Fruit fly (Drosophila melanogaster) whole organism, wandering third instar larva: ENCODE data around the gene CG1409.

Source experiments
- Abd-B ChIP-seq: fragments of >200 bp; optimal IDR thresholded peaks from 2 replicates; lab custom pipeline; 2017; ENCODE audit warnings: missing biosample characterization, missing genetic modification characterization
- CG32264 ChIP-seq: fragments of 200-800 bp; sonication (Bioruptor generic); optimal IDR thresholded peaks from 2 replicates; lab custom pipeline; 2016; ENCODE audit warnings: missing biosample characterization, missing genetic modification characterization
- CG9705 ChIP-seq: fragments of 200-800 bp; sonication (Bioruptor generic); optimal IDR thresholded peaks from 2 replicates; lab custom pipeline; 2018; ENCODE audit warnings: missing biosample characterization, mild to moderate bottlenecking, missing genetic modification characterization
- CrebA ChIP-seq: fragments of 200-800 bp; sonication (Bioruptor generic); optimal IDR thresholded peaks from 2 replicates; lab custom pipeline; 2016; ENCODE audit warnings: missing biosample characterization, mild to moderate bottlenecking, missing genetic modification characterization, borderline replicate concordance
- Dfd ChIP-seq: fragments of >200 bp; optimal IDR thresholded peaks from 2 replicates; lab custom pipeline; 2017; ENCODE audit warnings: missing biosample characterization, missing genetic modification characterization
- Dif ChIP-seq: fragments of 200-275, 200-300 bp; sonication (Bioruptor generic); optimal IDR thresholded peaks from 2 replicates; lab custom pipeline; 2018; ENCODE audit warnings: missing biosample characterization, missing genetic modification characterization; ENCODE audit not compliant: partially characterized antibody
- GATAd ChIP-seq: sonication (Bioruptor generic); optimal IDR thresholded peaks from 2 replicates; lab custom pipeline; 2016; ENCODE audit warnings: missing biosample characterization, missing genetic modification characterization
- HLH106 ChIP-seq: fragments of 200-800 bp; optimal IDR thresholded peaks from 3 replicates; lab custom pipeline; 2019; ENCODE audit warnings: missing biosample characterization, mild to moderate bottlenecking, missing genetic modification characterization, moderate library complexity
- Hnf4 ChIP-seq: fragments of 200-800 bp; sonication (Bioruptor generic); optimal IDR thresholded peaks from 2 replicates; lab custom pipeline; 2016; ENCODE audit warnings: missing biosample characterization, mild to moderate bottlenecking, missing genetic modification characterization
- Hr78 ChIP-seq: fragments of >200 bp; optimal IDR thresholded peaks from 2 replicates; lab custom pipeline; 2017; ENCODE audit warnings: missing biosample characterization, missing genetic modification characterization
- Hr83 ChIP-seq: fragments of 200-300 bp; sonication (Bioruptor generic); optimal IDR thresholded peaks from 2 replicates; lab custom pipeline; 2016; ENCODE audit warnings: missing biosample characterization, mild to moderate bottlenecking, missing genetic modification characterization, moderate library complexity; ENCODE audit not compliant: poor library complexity, severe bottlenecking
- Jra ChIP-seq: sonication (Bioruptor generic); optimal IDR thresholded peaks from 2 replicates; lab custom pipeline; 2016; ENCODE audit warnings: missing biosample characterization, missing genetic modification characterization
- Mio ChIP-seq: sonication (Bioruptor generic); optimal IDR thresholded peaks from 2 replicates; lab custom pipeline; 2016; ENCODE audit warnings: missing biosample characterization, missing genetic modification characterization
- Myc ChIP-seq: fragments of >200 bp; optimal IDR thresholded peaks from 2 replicates; lab custom pipeline; 2017
- N ChIP-seq: fragments of >200 bp; optimal IDR thresholded peaks from 2 replicates; lab custom pipeline; 2018; ENCODE audit warnings: missing biosample characterization, missing external identifiers, missing genetic modification characterization
- OdsH ChIP-seq: fragments of 200-800 bp; sonication (Bioruptor generic); optimal IDR thresholded peaks from 2 replicates; lab custom pipeline; 2016; ENCODE audit warnings: missing biosample characterization, mild to moderate bottlenecking, missing genetic modification characterization
- Rel ChIP-seq, 2 experiments: fragments of 200-800 bp; sonication (Bioruptor generic) in 1 of 2; optimal IDR thresholded peaks; 2 replicates in 1 of 2; 3 replicates in 1 of 2; lab custom pipeline; 2016 to 2019; ENCODE audit warnings: mild to moderate bottlenecking in 2 of 2, missing biosample characterization in 2 of 2, missing genetic modification characterization in 2 of 2, moderate library complexity in 1 of 2
- Sp1 ChIP-seq: fragments of 200-800 bp; sonication (Bioruptor generic); optimal IDR thresholded peaks from 3 replicates; lab custom pipeline; 2019; ENCODE audit warnings: missing biosample characterization, mild to moderate bottlenecking, missing genetic modification characterization, moderate library complexity
- Vsx2 ChIP-seq: fragments of 200-300, 225-300 bp; sonication (Bioruptor generic); optimal IDR thresholded peaks from 2 replicates; lab custom pipeline; 2018; ENCODE audit warnings: missing biosample characterization, missing genetic modification characterization; ENCODE audit not compliant: partially characterized antibody
- br ChIP-seq: fragments of 200-800 bp; sonication (Bioruptor generic); optimal IDR thresholded peaks from 2 replicates; lab custom pipeline; 2016; ENCODE audit warnings: missing biosample characterization, missing genetic modification characterization
- brk ChIP-seq: fragments of 200-800 bp; sonication (Bioruptor generic); optimal IDR thresholded peaks from 2 replicates; lab custom pipeline; 2016; ENCODE audit warnings: missing biosample characterization, mild to moderate bottlenecking, missing genetic modification characterization
- dl ChIP-seq, 2 experiments: fragments of 175-275, 200-275 bp in 1 of 2; fragments of 200-275 bp in 1 of 2; sonication (Bioruptor generic); optimal IDR thresholded peaks; lab custom pipeline; 2018; ENCODE audit warnings: mild to moderate bottlenecking in 2 of 2, missing biosample characterization in 2 of 2, missing genetic modification characterization in 2 of 2, moderate library complexity in 2 of 2; ENCODE audit not compliant: partially characterized antibody in 2 of 2, insufficient read depth in 1 of 2
- dmrt93B ChIP-seq: fragments of 200-800 bp; sonication (Bioruptor generic); optimal IDR thresholded peaks from 2 replicates; lab custom pipeline; 2018; ENCODE audit warnings: missing biosample characterization, mild to moderate bottlenecking, missing genetic modification characterization
- dsf ChIP-seq: sonication (Bioruptor generic); optimal IDR thresholded peaks from 2 replicates; lab custom pipeline; 2016; ENCODE audit warnings: missing biosample characterization, missing genetic modification characterization, borderline replicate concordance
- ey ChIP-seq: fragments of 200-800 bp; sonication (Bioruptor generic); optimal IDR thresholded peaks from 2 replicates; lab custom pipeline; 2016; ENCODE audit warnings: missing biosample characterization, missing genetic modification characterization
- foxo ChIP-seq, 2 experiments: fragments of 200-800 bp; sonication (Bioruptor generic); optimal IDR thresholded peaks; 2 replicates in 1 of 2; 3 replicates in 1 of 2; lab custom pipeline; 2016 to 2017; ENCODE audit warnings: missing biosample characterization in 2 of 2, missing genetic modification characterization in 2 of 2
- fru ChIP-seq: fragments of 200-800 bp; sonication (Bioruptor generic); optimal IDR thresholded peaks from 3 replicates; lab custom pipeline; 2016; ENCODE audit warnings: missing biosample characterization, mild to moderate bottlenecking, missing genetic modification characterization
- h ChIP-seq: fragments of 200-800 bp; sonication (Bioruptor generic); optimal IDR thresholded peaks from 3 replicates; lab custom pipeline; 2016; ENCODE audit warnings: missing biosample characterization, mild to moderate bottlenecking, missing genetic modification characterization
- jim ChIP-seq: fragments of 175-275, 200-325 bp; sonication (Bioruptor generic); optimal IDR thresholded peaks from 2 replicates; lab custom pipeline; 2016; ENCODE audit warnings: missing biosample characterization, mild to moderate bottlenecking, missing genetic modification characterization
- lola ChIP-seq: fragments of >200 bp; optimal IDR thresholded peaks from 2 replicates; lab custom pipeline; 2017; ENCODE audit warnings: missing biosample characterization, missing genetic modification characterization
- pan ChIP-seq: fragments of >200 bp; optimal IDR thresholded peaks from 2 replicates; lab custom pipeline; 2017
- psq ChIP-seq: fragments of 200-800 bp; sonication (Bioruptor generic); optimal IDR thresholded peaks from 3 replicates; lab custom pipeline; 2017; ENCODE audit warnings: missing biosample characterization, mild to moderate bottlenecking, missing genetic modification characterization, moderate library complexity
- rgr ChIP-seq: fragments of 200-800 bp; sonication (Bioruptor generic); optimal IDR thresholded peaks from 3 replicates; lab custom pipeline; 2016; ENCODE audit warnings: missing biosample characterization, mild to moderate bottlenecking, missing genetic modification characterization
- sage ChIP-seq: fragments of 200-800 bp; sonication (Bioruptor generic); optimal IDR thresholded peaks from 2 replicates; lab custom pipeline; 2016; ENCODE audit warnings: missing biosample characterization, mild to moderate bottlenecking, missing genetic modification characterization
- sv ChIP-seq: fragments of 200-800 bp; sonication (Bioruptor generic); optimal IDR thresholded peaks from 3 replicates; lab custom pipeline; 2016; ENCODE audit warnings: missing biosample characterization, missing genetic modification characterization
- tai ChIP-seq: sonication (Bioruptor generic); optimal IDR thresholded peaks from 2 replicates; lab custom pipeline; 2016; ENCODE audit warnings: missing biosample characterization, missing genetic modification characterization
- usp ChIP-seq: fragments of >200 bp; optimal IDR thresholded peaks from 2 replicates; lab custom pipeline; 2017; ENCODE audit warnings: missing biosample characterization, missing genetic modification characterization
- woc ChIP-seq: sonication (Bioruptor generic); optimal IDR thresholded peaks from 2 replicates; lab custom pipeline; 2016; ENCODE audit warnings: missing biosample characterization, mild to moderate bottlenecking, missing genetic modification characterization

Gene CG1409

DNA sequence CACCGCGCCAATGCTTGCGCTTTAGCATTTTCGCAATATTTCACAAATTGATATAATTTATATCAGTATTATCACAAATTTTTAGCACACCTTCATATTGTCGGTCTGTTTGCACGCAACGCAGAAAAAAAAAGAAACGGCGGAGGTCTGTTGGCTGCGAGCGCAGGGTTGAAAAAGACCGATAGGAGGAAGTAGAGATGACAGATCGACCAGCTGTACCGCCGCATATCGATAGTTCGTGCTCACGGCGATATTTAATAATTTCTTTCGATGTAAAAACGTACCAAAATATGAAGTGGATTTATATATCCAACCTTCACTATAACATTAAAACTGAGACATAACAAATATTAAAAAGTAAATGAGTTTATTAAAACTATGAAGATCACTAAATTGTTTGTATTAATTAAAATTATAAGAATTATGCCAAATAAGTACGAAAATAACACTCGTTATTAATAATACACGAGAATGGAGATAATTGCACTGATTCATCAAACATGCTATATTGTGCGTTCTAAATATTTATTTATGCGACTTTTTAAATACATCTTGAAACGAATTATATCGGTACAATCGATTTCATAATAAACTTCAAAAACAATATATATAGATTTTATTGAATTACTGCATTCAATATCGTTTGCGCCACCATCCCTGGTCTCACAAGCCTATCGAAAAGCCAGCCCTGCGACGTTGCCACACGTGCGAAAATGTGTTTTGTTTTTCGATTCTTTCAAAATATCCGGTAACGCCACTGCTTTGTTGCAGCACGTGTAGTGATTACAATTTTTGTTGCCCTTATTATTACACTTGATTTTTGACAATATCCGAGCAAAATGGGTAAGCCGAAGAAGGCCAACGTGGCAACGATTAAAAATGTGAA is 43.4 kb downstream of the CG1409 start, which contains the start of the genes RpS6 and bys:
Gene RpS6 (minus strand): TSS at position 179 of the 886 bp plus-strand sequence.
Gene bys (plus strand): TSS at position 728 of the 886 bp plus-strand sequence.
- TF ChIP-seq sage = peak; percentile 7
- peak; percentile 19 for TF ChIP-seq fru (GFP tag; lab: Kevin White, UChicago)
- no peak for TF ChIP-seq Rel (GFP tag; optimal IDR thresholded peaks at IDR 0.05; lab: Kevin White, UChicago)
- TF ChIP-seq Rel (tag; optimal IDR thresholded peaks at IDR 0.05; lab: Kevin White, UChicago) = no peak
- TF ChIP-seq rgr = peak; percentile 67
- TF ChIP-seq CrebA (GFP tag; lab: Kevin White, UChicago) = no peak
- no peak for TF ChIP-seq N (GFP tag; lab: Kevin White, UChicago)
- no peak for TF ChIP-seq usp (GFP tag; lab: Kevin White, UChicago)
- peak; percentile 7 for TF ChIP-seq ey
- no peak for TF ChIP-seq Dfd (GFP tag; lab: Kevin White, UChicago)
- TF ChIP-seq Hnf4 (GFP tag; lab: Kevin White, UChicago) = peak; percentile 60
- peak; percentile 41 for TF ChIP-seq Dif (GFP tag; lab: Kevin White, UChicago)
- TF ChIP-seq h = peak; percentile 38
- TF ChIP-seq br (GFP tag; lab: Kevin White, UChicago) = peak; percentile 48
- TF ChIP-seq GATAd (GFP tag; lab: Kevin White, UChicago) = peak; percentile 33
- TF ChIP-seq OdsH = peak; percentile 19
- no peak for TF ChIP-seq tai (GFP tag; lab: Kevin White, UChicago)
- TF ChIP-seq CG32264 (GFP tag; lab: Kevin White, UChicago) = no peak
- TF ChIP-seq Abd-B (GFP tag; lab: Kevin White, UChicago) = no peak
- TF ChIP-seq foxo (GFP tag; optimal IDR thresholded peaks at IDR 0.05; lab: Kevin White, UChicago) = peak in 1 of 2 experiments; percentile 43
- TF ChIP-seq woc (GFP tag; lab: Kevin White, UChicago) = peak; percentile 63
- TF ChIP-seq dl (GFP tag; optimal IDR thresholded peaks at IDR 0.05; lab: Kevin White, UChicago; ENCODE audit: insufficient read depth in 1 of 2, partially characterized antibody in 2 of 2) = peak in 1 of 2 experiments; percentile 6
- TF ChIP-seq CG9705 (GFP tag; lab: Kevin White, UChicago) = peak; percentile 19
- no peak for TF ChIP-seq lola (GFP tag; lab: Kevin White, UChicago)
- TF ChIP-seq dmrt93B = peak; percentile 40
- TF ChIP-seq brk (GFP tag; lab: Kevin White, UChicago) = peak; percentile 45
- TF ChIP-seq pan = no peak
- peak; percentile 39 for TF ChIP-seq sv (GFP tag; lab: Kevin White, UChicago)
- TF ChIP-seq Vsx2 = no peak
- peak; percentile 31 for TF ChIP-seq psq (GFP tag; lab: Kevin White, UChicago)
- TF ChIP-seq dsf (GFP tag; lab: Kevin White, UChicago) = peak; percentile 44
- peak; percentile 47 for TF ChIP-seq Myc (lab: Kevin White, UChicago)
- TF ChIP-seq jim = peak; percentile 57
- peak; percentile 43 for TF ChIP-seq HLH106
- peak; percentile 10 for TF ChIP-seq Jra
- no peak for TF ChIP-seq Mio (GFP tag; lab: Kevin White, UChicago)
- peak; percentile 64 for TF ChIP-seq Sp1 (GFP tag; lab: Kevin White, UChicago)
- peak; percentile 93 for TF ChIP-seq Hr83
- TF ChIP-seq Hr78 (GFP tag; lab: Kevin White, UChicago) = no peak
